Worm (Caenorhabditis elegans) whole organism, midembryonic: ENCODE data around the gene rib-2.

Experiments used
- T22C8.4 ChIP-seq: fragments of 200-800 bp; sonication (Bioruptor generic); IDR thresholded peaks from 2 replicates; pipeline ENCODE4 v1.3.6; 2022; ENCODE audit warnings: missing genetic modification characterization, missing compliant biosample characterization
- flt-1 ChIP-seq: fragments of 200-800 bp; sonication (Bioruptor generic); IDR thresholded peaks from 2 replicates; pipeline ENCODE4 v1.3.6; 2022; ENCODE audit warnings: missing genetic modification characterization, missing compliant biosample characterization
- klf-2 ChIP-seq: fragments of 200-800 bp; sonication (Bioruptor generic); conservative IDR thresholded peaks from 2 replicates; pipeline ENCODE4 v1.3.6; 2022; ENCODE audit warnings: missing genetic modification reagents, missing genetic modification characterization, missing compliant biosample characterization
- tab-1 ChIP-seq: fragments of 200-800 bp; sonication (Bioruptor generic); IDR thresholded peaks from 2 replicates; pipeline ENCODE4 v1.3.6; 2022; ENCODE audit warnings: missing genetic modification characterization, missing compliant biosample characterization
- ztf-23 ChIP-seq: fragments of 200-800 bp; sonication (Bioruptor generic); IDR thresholded peaks from 2 replicates; pipeline ENCODE4 v1.3.6; 2022; ENCODE audit warnings: missing genetic modification reagents, missing genetic modification characterization, missing compliant biosample characterization
- ztf-29 ChIP-seq: fragments of 200-800 bp; sonication (Bioruptor generic); IDR thresholded peaks from 2 replicates; pipeline ENCODE4 v1.3.6; 2022; ENCODE audit warnings: missing genetic modification reagents, missing genetic modification characterization, missing compliant biosample characterization

ce11 chrIII:10742382-10742860, at the start of gene rib-2, which contains the start of gene tbb-1:
- peak; percentile 97 for TF ChIP-seq ztf-23 (GFP tag; lab: Robert Waterston, UW)
- no peak for TF ChIP-seq T22C8.4 (GFP tag; lab: Robert Waterston, UW)
- no peak for TF ChIP-seq tab-1 (GFP tag; lab: Robert Waterston, UW)
- TF ChIP-seq flt-1 (GFP tag; lab: Robert Waterston, UW): no peak
- no peak for TF ChIP-seq ztf-29
- no peak for TF ChIP-seq klf-2 (GFP tag; lab: Robert Waterston, UW)
